Worm (Caenorhabditis elegans): ENCODE results near the gene srab-23.

The srab-23 gene

ce11 chrV:2004229-2004628 lies 31.2 kb downstream of the srab-23 start, which contains the start of gene clec-206:
Gene clec-206 (minus strand): TSS chrV:2004329.
- TF ChIP-seq ceh-58 (GFP tag; IDR thresholded peaks at IDR 0.05) (0 out of 2 replicates have a peak, but pooled peaks have one; percentile 38), attf-6 (GFP tag; IDR thresholded peaks at IDR 0.05) (no peak), lsl-1 (GFP tag; optimal IDR thresholded peaks at IDR 0.05) (no peak), zfh-2 (GFP tag; conservative IDR thresholded peaks at IDR 0.05) (0 out of 2 replicates have a peak, but pooled peaks have one; percentile 6)

- no peak for TF ChIP-seq cebp-2 (GFP tag; IDR thresholded peaks at IDR 0.05)
- TF ChIP-seq nhr-80 (tag; optimal IDR thresholded peaks at IDR 0.05): peak; percentile 19
These were observed 35.8 kb downstream of the srab-23 start, which contains the start of gene alh-5 for ce11 chrV:1999531-2000094. Gene alh-5 (minus strand): TSS chrV:1999581.

ce11 chrV:1998358-1998757 lies 37.1 kb downstream of the srab-23 start:
- TF ChIP-seq let-526 (GFP tag; IDR thresholded peaks at IDR 0.05): no peak
- no peak for TF ChIP-seq rec-8 (tag; optimal IDR thresholded peaks at IDR 0.05)
- TF ChIP-seq nhr-80 (tag; optimal IDR thresholded peaks at IDR 0.05): no peak
- TF ChIP-seq attf-6 (GFP tag; IDR thresholded peaks at IDR 0.05): no peak
- no peak for TF ChIP-seq lsy-27 (tag; optimal IDR thresholded peaks at IDR 0.05; ENCODE audit: borderline replicate concordance, insufficient read depth)
- no peak for TF ChIP-seq bed-2 (GFP tag; IDR thresholded peaks at IDR 0.05)
- no peak for TF ChIP-seq T07F8.4 (tag; optimal IDR thresholded peaks at IDR 0.05)
- no peak for TF ChIP-seq madf-10 (tag; optimal IDR thresholded peaks at IDR 0.05)
- no peak for TF ChIP-seq attf-3 (GFP tag; conservative IDR thresholded peaks at IDR 0.05)
- no peak for TF ChIP-seq Y53F4B.3 (GFP tag; IDR thresholded peaks at IDR 0.05)

ce11 chrV:1992515-1992968 lies 42.9 kb downstream of the srab-23 start, which contains the start of gene tnt-4:
Gene tnt-4 (minus strand): TSS chrV:1992918.
- TF ChIP-seq zfh-2 (GFP tag; conservative IDR thresholded peaks at IDR 0.05): peak; percentile 55
- no peak for TF ChIP-seq aptf-2 (GFP tag; conservative IDR thresholded peaks at IDR 0.05)
- no peak for TF ChIP-seq lin-40 (tag; optimal IDR thresholded peaks at IDR 0.05)

ce11 chrV:1991381-1991780 lies 44.1 kb downstream of the srab-23 start:
- TF ChIP-seq nhr-120 (GFP tag; IDR thresholded peaks at IDR 0.05) (no peak), lin-26 (GFP tag; IDR thresholded peaks at IDR 0.05) (0 out of 2 replicates have a peak, but pooled peaks have one; percentile 32), zfh-2 (GFP tag; conservative IDR thresholded peaks at IDR 0.05) (peak; percentile 84), egrh-3 (GFP tag; IDR thresholded peaks at IDR 0.05) (peak; percentile 70), hsf-1 (GFP tag; IDR thresholded peaks at IDR 0.05) (no peak), zim-3 (tag; optimal IDR thresholded peaks at IDR 0.05) (no peak), madf-10 (tag; optimal IDR thresholded peaks at IDR 0.05) (no peak)

- no peak for TF ChIP-seq F22D6.2 (tag; optimal IDR thresholded peaks at IDR 0.05)
- TF ChIP-seq nhr-80 (tag; optimal IDR thresholded peaks at IDR 0.05): peak; percentile 42
These were observed 46.2 kb downstream of the srab-23 start for ce11 chrV:1989220-1989619.

ce11 chrV:1986954-1987353 lies 48.5 kb downstream of the srab-23 start, which contains the start of gene T08B1.1:
Gene T08B1.1 (minus strand): TSS chrV:1987045.
- peak; percentile 64 for TF ChIP-seq nhr-80 (tag; optimal IDR thresholded peaks at IDR 0.05)
- TF ChIP-seq die-1 (tag; optimal IDR thresholded peaks at IDR 0.05): no peak
- TF ChIP-seq B0336.3 (GFP tag; IDR thresholded peaks at IDR 0.05): no peak

Measured in whole organism, young adult.